Worm (Caenorhabditis elegans) whole organism, L4 larva: Measurements from ENCODE around the gene F21D5.5.
"Not testable (repeated sequence)": the region's sequence is repeated elsewhere in the genome, so short reads cannot be mapped to it uniquely, and the experiment has no call there.

ENCODE experiments used
- Y48G9A.11 ChIP-seq: fragments of 200-800 bp; sonication (Bioruptor generic); IDR thresholded peaks from 2 replicates; pipeline ENCODE4 v1.3.6; 2022; ENCODE audit warnings: missing genetic modification reagents, missing genetic modification characterization, missing compliant biosample characterization
- ZK337.2 ChIP-seq: fragments of 200-800 bp; sonication (Bioruptor generic); IDR thresholded peaks from 2 replicates; pipeline ENCODE4 v1.3.6; 2022; ENCODE audit warnings: missing genetic modification reagents, missing genetic modification characterization, missing compliant biosample characterization
- ZK546.5 ChIP-seq, 2 experiments: sonication (generic microtip); optimal IDR thresholded peaks; 2 replicates each; lab custom pipeline; 2017; ENCODE audit warnings: missing biosample characterization in 2 of 2, missing genetic modification characterization in 2 of 2
- aha-1 ChIP-seq: fragments of 150-350 bp; peaks from one replicate; lab custom pipeline; 2014; ENCODE audit warnings: missing biosample characterization, missing genetic modification characterization
- attf-4 ChIP-seq: sonication (generic microtip); optimal IDR thresholded peaks from 3 replicates; lab custom pipeline; 2017; ENCODE audit warnings: missing biosample characterization, missing genetic modification characterization
- ceh-20 ChIP-seq: fragments of 200-800 bp; sonication (Bioruptor generic); IDR thresholded peaks from 2 replicates; pipeline ENCODE4 v1.3.6; 2022; ENCODE audit warnings: missing genetic modification reagents, missing genetic modification characterization, missing compliant biosample characterization
- ceh-28 ChIP-seq: fragments of 150-350 bp; optimal IDR thresholded peaks from 2 replicates; lab custom pipeline; 2014; ENCODE audit warnings: missing biosample characterization, missing genetic modification reagents, missing genetic modification characterization
- ceh-62 ChIP-seq: sonication (generic microtip); optimal IDR thresholded peaks from 2 replicates; lab custom pipeline; 2017; ENCODE audit warnings: missing biosample characterization, missing genetic modification characterization
- ces-1 ChIP-seq: fragments of 150-350 bp; sonication (generic microtip); optimal IDR thresholded peaks from 4 replicates; lab custom pipeline; 2014; ENCODE audit warnings: missing biosample characterization, missing genetic modification reagents, missing genetic modification characterization
- cey-2 ChIP-seq: sonication (generic microtip); optimal IDR thresholded peaks from 3 replicates; lab custom pipeline; 2017; ENCODE audit warnings: missing genetic modification characterization, mild to moderate bottlenecking, missing compliant biosample characterization, antibody characterized with exemption, borderline replicate concordance; ENCODE audit not compliant: insufficient read depth
- ctbp-1 ChIP-seq: fragments of 200-800 bp; sonication (Bioruptor generic); IDR thresholded peaks from 2 replicates; pipeline ENCODE4 v1.3.6; 2022; ENCODE audit warnings: missing genetic modification reagents, missing genetic modification characterization, missing compliant biosample characterization
- daf-12 ChIP-seq: fragments of 150-350 bp; optimal IDR thresholded peaks from 2 replicates; lab custom pipeline; 2014; ENCODE audit warnings: missing biosample characterization, missing genetic modification reagents, missing genetic modification characterization
- daf-16 ChIP-seq, 3 experiments: sonication (generic microtip); optimal IDR thresholded peaks; 2 replicates each; lab custom pipeline; 2016 to 2017; ENCODE audit warnings: missing genetic modification characterization in 3 of 3, missing genetic modification reagents in 3 of 3, mild to moderate bottlenecking in 2 of 3, missing compliant biosample characterization in 2 of 3, missing biosample characterization in 1 of 3, moderate library complexity in 1 of 3
- daf-19 ChIP-seq: fragments of 200-800 bp; sonication (Bioruptor generic); conservative IDR thresholded peaks from 2 replicates; pipeline ENCODE4 v1.3.6; 2022; ENCODE audit warnings: missing genetic modification characterization, missing compliant biosample characterization
- daf-8 ChIP-seq: fragments of 200-800 bp; sonication (Bioruptor generic); IDR thresholded peaks from 2 replicates; pipeline ENCODE4 v1.3.6; 2022; ENCODE audit warnings: missing genetic modification characterization, missing compliant biosample characterization
- dpl-1 ChIP-seq: fragments of 150-350 bp; optimal IDR thresholded peaks from 2 replicates; lab custom pipeline; 2014; ENCODE audit warnings: missing biosample characterization, missing genetic modification reagents, missing genetic modification characterization
- dve-1 ChIP-seq: sonication (generic microtip); optimal IDR thresholded peaks from 2 replicates; lab custom pipeline; 2017; ENCODE audit warnings: antibody characterized with exemption, mild to moderate bottlenecking, missing genetic modification characterization, missing compliant biosample characterization; ENCODE audit not compliant: insufficient read depth
- egl-43 ChIP-seq: fragments of 200-800 bp; sonication (Bioruptor generic); IDR thresholded peaks from 2 replicates; pipeline ENCODE4 v1.3.6; 2022; ENCODE audit warnings: missing genetic modification reagents, missing genetic modification characterization, missing compliant biosample characterization
- fkh-10 ChIP-seq: fragments of 150-350 bp; optimal IDR thresholded peaks from 2 replicates; lab custom pipeline; 2014; ENCODE audit warnings: missing biosample characterization, missing genetic modification reagents, missing genetic modification characterization
- gei-8 ChIP-seq: fragments of 200-800 bp; sonication (Bioruptor generic); optimal IDR thresholded peaks from 2 replicates; lab custom pipeline; 2018; ENCODE audit warnings: mild to moderate bottlenecking, missing genetic modification characterization, missing compliant biosample characterization
- hif-1 ChIP-seq, 2 experiments: sonication (generic microtip); optimal IDR thresholded peaks; 2 replicates each; lab custom pipeline; 2016 to 2017; ENCODE audit warnings: missing compliant biosample characterization in 2 of 2, missing genetic modification characterization in 2 of 2, missing genetic modification reagents in 2 of 2, missing genotype in 2 of 2, mild to moderate bottlenecking in 1 of 2
- hlh-30 ChIP-seq: sonication (generic microtip); optimal IDR thresholded peaks from 2 replicates; lab custom pipeline; 2017; ENCODE audit warnings: antibody characterized with exemption, mild to moderate bottlenecking, missing genetic modification characterization, missing compliant biosample characterization; ENCODE audit not compliant: insufficient read depth
- hmg-1.1 ChIP-seq: fragments of 200-800 bp; sonication (Bioruptor generic); IDR thresholded peaks from 2 replicates; pipeline ENCODE4 v1.3.6; 2022; ENCODE audit warnings: missing genetic modification reagents, missing genetic modification characterization, missing compliant biosample characterization
- jun-1 ChIP-seq: fragments of 150-350 bp; optimal IDR thresholded peaks from 2 replicates; lab custom pipeline; 2014; ENCODE audit warnings: missing biosample characterization, missing genetic modification reagents, missing genetic modification characterization
- lim-7 ChIP-seq: fragments of 200-800 bp; sonication (Bioruptor generic); IDR thresholded peaks from 2 replicates; pipeline ENCODE4 v1.3.6; 2022; ENCODE audit warnings: missing genetic modification characterization, missing compliant biosample characterization
- lsy-2 ChIP-seq, 2 experiments: fragments of 150-350 bp in 1 of 2; sonication (generic microtip) in 1 of 2; optimal IDR thresholded peaks; 2 replicates each; lab custom pipeline; 2014 to 2017; ENCODE audit warnings: missing biosample characterization in 2 of 2, missing genetic modification characterization in 2 of 2
- madf-5 ChIP-seq, 2 experiments: fragments of 200-800 bp; sonication (Bioruptor generic); IDR thresholded peaks; 2 replicates each; pipeline ENCODE4 v1.3.6; 2022; ENCODE audit warnings: missing compliant biosample characterization in 2 of 2, missing genetic modification characterization in 2 of 2
- mdt-29 ChIP-seq: fragments of 200-800 bp; sonication (Bioruptor generic); IDR thresholded peaks from 2 replicates; pipeline ENCODE4 v1.3.6; 2022; ENCODE audit warnings: missing genetic modification reagents, missing genetic modification characterization, missing compliant biosample characterization
- mep-1 ChIP-seq: fragments of 150-350 bp; sonication (generic microtip); optimal IDR thresholded peaks from 3 replicates; lab custom pipeline; 2014; ENCODE audit warnings: missing biosample characterization, missing genetic modification characterization
- nhr-11 ChIP-seq: fragments of 150-350 bp; optimal IDR thresholded peaks from 2 replicates; lab custom pipeline; 2014; ENCODE audit warnings: missing biosample characterization, missing genetic modification characterization
- nhr-28 ChIP-seq: fragments of 150-350 bp; optimal IDR thresholded peaks from 2 replicates; lab custom pipeline; 2014; ENCODE audit warnings: missing biosample characterization, missing genetic modification characterization
- nhr-41 ChIP-seq: fragments of 200-800 bp; sonication (Bioruptor generic); IDR thresholded peaks from 2 replicates; pipeline ENCODE4 v1.3.6; 2022; ENCODE audit warnings: missing genetic modification reagents, missing genetic modification characterization, missing compliant biosample characterization
- nhr-6 ChIP-seq: fragments of 150-350 bp; optimal IDR thresholded peaks from 2 replicates; lab custom pipeline; 2014; ENCODE audit warnings: missing biosample characterization, missing genetic modification characterization
- nhr-77 ChIP-seq: fragments of 150-350 bp; optimal IDR thresholded peaks from 2 replicates; lab custom pipeline; 2014; ENCODE audit warnings: missing biosample characterization, missing genetic modification characterization
- pha-4 ChIP-seq, 2 experiments: fragments of 150-350 bp in 1 of 2; fragments of 200-800 bp in 1 of 2; sonication (Bioruptor generic) in 1 of 2; IDR thresholded peaks in 1 of 2; optimal IDR thresholded peaks in 1 of 2; 2 replicates each; pipeline versions ENCODE4 v1.3.6 to Lab custom; 2014 to 2022; ENCODE audit warnings: missing genetic modification characterization in 2 of 2, missing genetic modification reagents in 2 of 2, missing biosample characterization in 1 of 2, missing compliant biosample characterization in 1 of 2
- rbr-2 ChIP-seq: sonication (generic microtip); optimal IDR thresholded peaks from 2 replicates; lab custom pipeline; 2016; ENCODE audit warnings: missing genotype, missing genetic modification characterization, missing compliant biosample characterization
- snpc-4 ChIP-seq: fragments of 150-350 bp; optimal IDR thresholded peaks from 2 replicates; lab custom pipeline; 2014; ENCODE audit warnings: missing biosample characterization, missing genetic modification characterization
- spr-3 ChIP-seq: fragments of 200-800 bp; sonication (Bioruptor generic); optimal IDR thresholded peaks from 2 replicates; lab custom pipeline; 2018; ENCODE audit warnings: mild to moderate bottlenecking, missing genetic modification characterization, missing compliant biosample characterization
- tag-97 ChIP-seq: fragments of 200-800 bp; sonication (Bioruptor generic); IDR thresholded peaks from 2 replicates; pipeline ENCODE4 v1.3.6; 2022; ENCODE audit warnings: missing genetic modification characterization, missing compliant biosample characterization
- unc-39 ChIP-seq: sonication (generic microtip); optimal IDR thresholded peaks from 2 replicates; lab custom pipeline; 2017; ENCODE audit warnings: missing biosample characterization, missing genetic modification characterization
- zfp-3 ChIP-seq: fragments of 200-800 bp; sonication (Bioruptor generic); conservative IDR thresholded peaks from 2 replicates; pipeline ENCODE4 v1.3.6; 2022; ENCODE audit warnings: missing genetic modification reagents, missing genetic modification characterization, missing compliant biosample characterization
- zip-11 ChIP-seq: fragments of 200-800 bp; sonication (Bioruptor generic); IDR thresholded peaks from 2 replicates; pipeline ENCODE4 v1.3.6; 2022; ENCODE audit warnings: missing genetic modification characterization, missing compliant biosample characterization

Gene F21D5.5

ce11 chrIV:8739294-8739693 is at the start of gene F21D5.5:
Gene F21D5.5 (minus strand): TSS chrIV:8739394.
- TF ChIP-seq hmg-1.1 (GFP tag; lab: Robert Waterston, UW) (no peak), snpc-4 (tag; lab: Kevin White, UChicago) (no peak), hif-1 (tag; optimal IDR thresholded peaks at IDR 0.05; lab: Kevin White, UChicago) (no peak), ceh-28 (tag; lab: Kevin White, UChicago) (peak; percentile 24)

ce11 chrIV:8788048-8788447 is 48.9 kb upstream of the F21D5.5 start, which contains the start of gene C33D9.10:
Gene C33D9.10 (minus strand): TSS chrIV:8788148.
- TF ChIP-seq gei-8 (GFP tag; lab: Kevin White, UChicago); daf-12 (tag; lab: Kevin White, UChicago); ceh-62: not testable (repeated sequence)

ce11 chrIV:8786654-8787053 is 47.5 kb upstream of the F21D5.5 start, which contains the start of gene C33D9.8:
Gene C33D9.8 (minus strand): TSS chrIV:8786752.
- TF ChIP-seq ces-1 (GFP tag; lab: Kevin White, UChicago) (no peak), daf-16 (GFP tag; optimal IDR thresholded peaks at IDR 0.05; lab: Kevin White, UChicago) (no peak), daf-16 (tag; optimal IDR thresholded peaks at IDR 0.05; lab: Kevin White, UChicago) (peak; percentile 24)

ce11 chrIV:8784855-8785327 is 45.7 kb upstream of the F21D5.5 start, which contains the start of gene C33D9.13:
Gene C33D9.13 (minus strand): TSS chrIV:8785277.
- TF ChIP-seq tag-97 (GFP tag; lab: Robert Waterston, UW) (no peak), gei-8 (GFP tag; lab: Kevin White, UChicago) (no peak), zfp-3 (GFP tag; lab: Robert Waterston, UW) (no peak), lsy-2 (tag; optimal IDR thresholded peaks at IDR 0.05; lab: Kevin White, UChicago) (no peak), cey-2 (tag; lab: Kevin White, UChicago) (no peak), unc-39 (tag; lab: Kevin White, UChicago) (no peak), rbr-2 (no peak), egl-43 (GFP tag; lab: Robert Waterston, UW) (no peak), madf-5 (GFP tag; IDR thresholded peaks at IDR 0.05; lab: Robert Waterston, UW) (no peak), ZK546.5 (tag; optimal IDR thresholded peaks at IDR 0.05; lab: Kevin White, UChicago) (no peak), zip-11 (no peak), spr-3 (GFP tag; lab: Kevin White, UChicago) (no peak), daf-19 (no peak), fkh-10 (GFP tag; lab: Kevin White, UChicago) (no peak), ZK337.2 (GFP tag; lab: Robert Waterston, UW) (no peak), lim-7 (GFP tag; lab: Robert Waterston, UW) (no peak)

- peak; percentile 85 for TF ChIP-seq dve-1
- TF ChIP-seq mep-1 (tag; lab: Kevin White, UChicago): peak; percentile 75
- no peak for TF ChIP-seq daf-16 (GFP tag; optimal IDR thresholded peaks at IDR 0.05; lab: Kevin White, UChicago)
- peak; percentile 75 for TF ChIP-seq daf-16 (tag; optimal IDR thresholded peaks at IDR 0.05; lab: Kevin White, UChicago)
- TF ChIP-seq pha-4 (GFP tag; IDR thresholded peaks at IDR 0.05; lab: Robert Waterston, UW): no peak
- peak; percentile 34 for TF ChIP-seq pha-4 (tag; optimal IDR thresholded peaks at IDR 0.05; lab: Kevin White, UChicago)
- peak; percentile 81 for TF ChIP-seq nhr-77 (tag; lab: Kevin White, UChicago)
- TF ChIP-seq hlh-30 (tag; lab: Kevin White, UChicago): peak; percentile 91
- no peak for TF ChIP-seq daf-8 (GFP tag; lab: Robert Waterston, UW)
- peak; percentile 82 for TF ChIP-seq nhr-28 (tag; lab: Kevin White, UChicago)
- TF ChIP-seq lim-7 (GFP tag; lab: Robert Waterston, UW): no peak
- TF ChIP-seq jun-1 (tag; lab: Kevin White, UChicago): peak; percentile 11
- TF ChIP-seq dpl-1 (GFP tag; lab: Kevin White, UChicago): peak; percentile 37
- peak; percentile 70 for TF ChIP-seq rbr-2
- no peak for TF ChIP-seq ctbp-1
- 0 out of 2 replicates have a peak, but pooled peaks have one; percentile 32 for TF ChIP-seq ceh-20 (GFP tag; lab: Robert Waterston, UW)
- no peak for TF ChIP-seq ceh-28 (tag; lab: Kevin White, UChicago)
- TF ChIP-seq nhr-6 (tag; lab: Kevin White, UChicago): peak; percentile 70
- TF ChIP-seq nhr-41 (GFP tag; lab: Robert Waterston, UW): 0 out of 2 replicates have a peak, but pooled peaks have one; percentile 17
- no peak for TF ChIP-seq attf-4 (tag; lab: Kevin White, UChicago)
- TF ChIP-seq aha-1 (tag; lab: Kevin White, UChicago): peak; percentile 94
- TF ChIP-seq Y48G9A.11: no peak
- TF ChIP-seq mdt-29: no peak
- peak; percentile 55 for TF ChIP-seq nhr-11 (tag; lab: Kevin White, UChicago)
These were observed 43.0 kb upstream of the F21D5.5 start for ce11 chrIV:8782172-8782571.
